Worm (Caenorhabditis elegans): ENCODE data around the gene nhr-233.

DNA sequence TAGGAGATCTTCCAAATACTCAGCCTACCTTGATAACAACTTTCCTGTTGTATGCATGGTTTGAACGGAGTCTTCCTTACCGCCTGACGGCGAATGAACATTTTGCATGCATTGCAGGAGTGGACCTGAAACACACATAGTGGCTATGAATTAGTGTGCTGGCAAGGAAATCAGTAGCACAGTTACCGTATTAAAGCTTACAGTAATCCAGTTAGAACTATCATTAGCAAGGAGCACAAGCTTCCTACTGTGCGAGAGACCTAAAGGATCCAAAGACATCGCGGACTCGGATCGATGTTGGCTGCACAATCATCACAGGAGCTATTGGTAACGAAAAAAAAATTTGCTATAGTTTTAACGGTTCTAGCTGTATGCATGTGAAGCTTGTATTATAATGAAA is at the start of gene nhr-233:
- TF ChIP-seq fkh-6 (tag; optimal IDR thresholded peaks at IDR 0.05) = no peak
- no peak for TF ChIP-seq ttx-3 (tag; optimal IDR thresholded peaks at IDR 0.05)
- TF ChIP-seq nhr-11 (tag; optimal IDR thresholded peaks at IDR 0.05) = no peak
- TF ChIP-seq pha-4 (tag; optimal IDR thresholded peaks at IDR 0.05) = no peak
- no peak for TF ChIP-seq hlh-30 (tag; optimal IDR thresholded peaks at IDR 0.05; ENCODE audit: insufficient read depth)
- TF ChIP-seq ztf-16 (tag; optimal IDR thresholded peaks at IDR 0.05) = no peak
- TF ChIP-seq C38D4.7 (GFP tag; optimal IDR thresholded peaks at IDR 0.05) = no peak
- no peak for TF ChIP-seq syd-9 (tag; optimal IDR thresholded peaks at IDR 0.05)
- no peak for TF ChIP-seq elt-2 (tag; optimal IDR thresholded peaks at IDR 0.05)
- no peak for TF ChIP-seq pros-1 (tag; optimal IDR thresholded peaks at IDR 0.05)
- no peak for TF ChIP-seq ceh-45 (GFP tag; IDR thresholded peaks at IDR 0.05)
